Fruit fly (Drosophila melanogaster): ENCODE measurements around the gene lz.

Gene lz

DNA sequence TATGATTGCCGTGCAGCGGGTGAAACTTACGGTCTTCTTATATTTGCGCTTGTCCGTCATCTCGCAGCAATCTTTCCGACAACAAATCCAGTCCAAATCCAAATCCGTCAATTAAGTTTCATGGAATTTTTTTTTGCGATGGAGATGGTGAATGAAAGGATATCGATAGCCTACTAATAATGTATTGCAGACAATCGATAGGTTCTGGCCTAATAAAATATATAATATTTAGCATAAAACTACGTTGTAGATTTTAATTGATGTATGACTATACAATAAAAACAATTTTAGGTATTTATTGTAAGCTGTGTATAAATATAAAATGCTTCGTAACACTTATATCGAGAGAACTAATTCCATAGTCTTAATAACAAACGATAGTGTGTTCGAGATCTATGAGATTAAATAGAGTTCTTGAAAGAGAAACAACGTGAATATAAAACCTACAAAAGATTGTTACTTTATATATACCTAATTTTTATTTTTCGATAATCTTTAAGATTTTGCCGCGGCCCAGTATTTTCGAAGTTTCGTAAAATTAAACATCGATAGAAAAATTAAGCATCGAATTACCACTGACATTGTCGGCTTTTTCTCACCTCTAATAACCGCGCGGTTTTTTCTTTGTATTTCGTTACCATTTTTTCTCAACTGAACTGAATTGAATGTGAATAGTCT is 11.5 kb upstream of the lz start, which contains the start of the genes Cfp1 and Aladin (continued):
- TF ChIP-seq nau (GFP tag; optimal IDR thresholded peaks at IDR 0.05) = no peak
- no peak for TF ChIP-seq sr (GFP tag; IDR thresholded peaks at IDR 0.05)
- no peak for TF ChIP-seq CG7271 (tag; optimal IDR thresholded peaks at IDR 0.05)
- peak; percentile 27 for TF ChIP-seq CG30020 (tag; optimal IDR thresholded peaks at IDR 0.05)
- TF ChIP-seq trem (tag; optimal IDR thresholded peaks at IDR 0.05) = peak; percentile 13
- peak; percentile 72 for TF ChIP-seq Scr (GFP tag; IDR thresholded peaks at IDR 0.05; ENCODE audit: partially characterized antibody)
- TF ChIP-seq CG43689 (GFP tag; IDR thresholded peaks at IDR 0.05) = no peak
- TF ChIP-seq Dbx (GFP tag; IDR thresholded peaks at IDR 0.05) = no peak
- TF ChIP-seq CG32772 (GFP tag; IDR thresholded peaks at IDR 0.05) = no peak
- TF ChIP-seq dimm (GFP tag; IDR thresholded peaks at IDR 0.05) = no peak
- no peak for TF ChIP-seq Myb (GFP tag; optimal IDR thresholded peaks at IDR 0.05)
- TF ChIP-seq Dp (GFP tag; optimal IDR thresholded peaks at IDR 0.05) = peak; percentile 66
- TF ChIP-seq Hsf (GFP tag; optimal IDR thresholded peaks at IDR 0.05) = no peak
- TF ChIP-seq dpn (GFP tag; optimal IDR thresholded peaks at IDR 0.05) = no peak
- TF ChIP-seq sug (tag; optimal IDR thresholded peaks at IDR 0.05) = no peak
- TF ChIP-seq Nf-YA (GFP tag; IDR thresholded peaks at IDR 0.05) = no peak
- TF ChIP-seq CG7556 (GFP tag; optimal IDR thresholded peaks at IDR 0.05) = no peak
- TF ChIP-seq en (GFP tag; optimal IDR thresholded peaks at IDR 0.05) = no peak
- no peak for TF ChIP-seq CG15601 (tag; optimal IDR thresholded peaks at IDR 0.05)
- no peak for TF ChIP-seq B-H1 (GFP tag; IDR thresholded peaks at IDR 0.05)
- TF ChIP-seq crp (GFP tag; optimal IDR thresholded peaks at IDR 0.05) = no peak
- TF ChIP-seq CG10209 (GFP tag; optimal IDR thresholded peaks at IDR 0.05) = no peak
- no peak for TF ChIP-seq kay (GFP tag; optimal IDR thresholded peaks at IDR 0.05)
- TF ChIP-seq CG10366 (GFP tag; IDR thresholded peaks at IDR 0.05) = no peak
- TF ChIP-seq E2f1 (GFP tag; IDR thresholded peaks at IDR 0.05) = no peak
- TF ChIP-seq stwl (tag; optimal IDR thresholded peaks at IDR 0.05) = no peak
- TF ChIP-seq CG1602 (GFP tag; optimal IDR thresholded peaks at IDR 0.05) = no peak
- TF ChIP-seq CG8089 (GFP tag; optimal IDR thresholded peaks at IDR 0.05) = no peak
- no peak for TF ChIP-seq maf-S (GFP tag; optimal IDR thresholded peaks at IDR 0.05)
- no peak for TF ChIP-seq oc (tag; optimal IDR thresholded peaks at IDR 0.05)
- TF ChIP-seq Fer1 (GFP tag; optimal IDR thresholded peaks at IDR 0.05) = no peak
- peak; percentile 6 for TF ChIP-seq phol (tag; optimal IDR thresholded peaks at IDR 0.05)
- no peak for TF ChIP-seq Doc2 (GFP tag; IDR thresholded peaks at IDR 0.05)
- TF ChIP-seq Lim3 (GFP tag; IDR thresholded peaks at IDR 0.05) = no peak
- no peak for TF ChIP-seq nerfin-1 (tag; optimal IDR thresholded peaks at IDR 0.05)
- no peak for TF ChIP-seq CG14667 (GFP tag; IDR thresholded peaks at IDR 0.05)
- peak; percentile 40; the same call in 1 of the 3 replicates for TF ChIP-seq CG6791 (GFP tag; IDR thresholded peaks at IDR 0.05; ENCODE audit: partially characterized antibody)
- no peak for TF ChIP-seq TFAM (GFP tag; optimal IDR thresholded peaks at IDR 0.05)
- TF ChIP-seq CG7786 (GFP tag; optimal IDR thresholded peaks at IDR 0.05) = no peak
- no peak for TF ChIP-seq sisA (GFP tag; IDR thresholded peaks at IDR 0.05)
- TF ChIP-seq CG1529 (GFP tag; optimal IDR thresholded peaks at IDR 0.05) = no peak
- 0 out of 3 replicates have a peak, but pooled peaks have one; percentile 24 for TF ChIP-seq Doc3 (GFP tag; IDR thresholded peaks at IDR 0.05; ENCODE audit: partially characterized antibody)
- TF ChIP-seq Ptx1 (GFP tag; IDR thresholded peaks at IDR 0.05) = no peak
- TF ChIP-seq chif (GFP tag; optimal IDR thresholded peaks at IDR 0.05) = no peak
- no peak for TF ChIP-seq HLHmδ (GFP tag; optimal IDR thresholded peaks at IDR 0.05)
- TF ChIP-seq corto (GFP tag; optimal IDR thresholded peaks at IDR 0.05) = no peak
- no peak for TF ChIP-seq fd64A (GFP tag; optimal IDR thresholded peaks at IDR 0.05)
- TF ChIP-seq CG7963 (GFP tag; IDR thresholded peaks at IDR 0.05; ENCODE audit: partially characterized antibody) = no peak
- no peak for TF ChIP-seq sqz (GFP tag; optimal IDR thresholded peaks at IDR 0.05)
- no peak for TF ChIP-seq slbo (GFP tag; IDR thresholded peaks at IDR 0.05)
- TF ChIP-seq repo (GFP tag; optimal IDR thresholded peaks at IDR 0.05) = no peak

Data from whole organism, embryonic.